Worm (Caenorhabditis elegans): ENCODE measurements around the gene R11D1.3.

R11D1.3 gene

ce11 chrV:12676299-12676698 lies 35.6 kb downstream of the R11D1.3 start:
- TF ChIP-seq lin-13 (tag; optimal IDR thresholded peaks at IDR 0.05) = no peak
- no peak for TF ChIP-seq nhr-2 (tag; optimal IDR thresholded peaks at IDR 0.05)
- TF ChIP-seq cnd-1 (tag; optimal IDR thresholded peaks at IDR 0.05) = no peak

- TF ChIP-seq tbx-8 (GFP tag; optimal IDR thresholded peaks at IDR 0.05) (no peak), ceh-83 (GFP tag; optimal IDR thresholded peaks at IDR 0.05) (no peak), unc-39 (tag; optimal IDR thresholded peaks at IDR 0.05) (no peak), snpc-4 (tag; optimal IDR thresholded peaks at IDR 0.05) (no peak), pha-4 (tag; optimal IDR thresholded peaks at IDR 0.05) (no peak), mab-5 (tag; optimal IDR thresholded peaks at IDR 0.05) (no peak), flh-1 (GFP tag; optimal IDR thresholded peaks at IDR 0.05) (no peak), cnd-1 (tag; optimal IDR thresholded peaks at IDR 0.05) (no peak), blmp-1 (tag; optimal IDR thresholded peaks at IDR 0.05) (no peak), mls-2 (tag; optimal IDR thresholded peaks at IDR 0.05) (no peak), nhr-2 (tag; optimal IDR thresholded peaks at IDR 0.05) (no peak)
Observed at ce11 chrV:12673745-12674144, 38.2 kb downstream of the R11D1.3 start.

- no peak for TF ChIP-seq nhr-12 (tag; optimal IDR thresholded peaks at IDR 0.05)
- no peak for TF ChIP-seq mls-2 (tag; optimal IDR thresholded peaks at IDR 0.05)
- TF ChIP-seq mep-1 (tag; optimal IDR thresholded peaks at IDR 0.05) = no peak
- no peak for TF ChIP-seq nhr-237 (tag; optimal IDR thresholded peaks at IDR 0.05)
- no peak for TF ChIP-seq ceh-39 (tag; optimal IDR thresholded peaks at IDR 0.05)
- no peak for TF ChIP-seq ztf-11 (tag; optimal IDR thresholded peaks at IDR 0.05)
- TF ChIP-seq snpc-4 (tag; optimal IDR thresholded peaks at IDR 0.05) = no peak
- TF ChIP-seq unc-62 (GFP tag; optimal IDR thresholded peaks at IDR 0.05) = no peak
- no peak for TF ChIP-seq lin-32 (GFP tag; optimal IDR thresholded peaks at IDR 0.05)
- no peak for TF ChIP-seq pha-4 (tag; optimal IDR thresholded peaks at IDR 0.05)
- no peak for TF ChIP-seq flh-1 (GFP tag; optimal IDR thresholded peaks at IDR 0.05)
- TF ChIP-seq tbx-8 (GFP tag; optimal IDR thresholded peaks at IDR 0.05) = no peak
Observed at ce11 chrV:12670607-12671006, 41.3 kb downstream of the R11D1.3 start, which contains the start of gene srx-116. TSS of gene srx-116 (plus strand) at chrV:12670907.

- TF ChIP-seq snpc-4 (tag; optimal IDR thresholded peaks at IDR 0.05) (no peak), ceh-83 (GFP tag; optimal IDR thresholded peaks at IDR 0.05) (no peak), bed-3 (GFP tag; optimal IDR thresholded peaks at IDR 0.05) (no peak), nhr-76 (tag; optimal IDR thresholded peaks at IDR 0.05) (no peak), ceh-43 (GFP tag; optimal IDR thresholded peaks at IDR 0.05) (no peak), nhr-2 (tag; optimal IDR thresholded peaks at IDR 0.05) (no peak), unc-62 (GFP tag; optimal IDR thresholded peaks at IDR 0.05) (no peak), sptf-1 (tag; optimal IDR thresholded peaks at IDR 0.05) (no peak), cnd-1 (tag; optimal IDR thresholded peaks at IDR 0.05) (no peak), drap-1 (GFP tag; optimal IDR thresholded peaks at IDR 0.05) (no peak), nhr-237 (tag; optimal IDR thresholded peaks at IDR 0.05) (no peak), zip-8 (tag; optimal IDR thresholded peaks at IDR 0.05) (no peak)
Observed at ce11 chrV:12667926-12668325, 44.0 kb downstream of the R11D1.3 start, which contains the start of gene W05B10.4. TSS of gene W05B10.4 (plus strand) at chrV:12668226.

ce11 chrV:12667397-12667796 lies 44.5 kb downstream of the R11D1.3 start:
- TF ChIP-seq nhr-237 (tag; optimal IDR thresholded peaks at IDR 0.05) = no peak
- no peak for TF ChIP-seq lin-13 (tag; optimal IDR thresholded peaks at IDR 0.05)
- no peak for TF ChIP-seq blmp-1 (tag; optimal IDR thresholded peaks at IDR 0.05)
- no peak for TF ChIP-seq tbx-8 (GFP tag; optimal IDR thresholded peaks at IDR 0.05)
- no peak for TF ChIP-seq snpc-4 (tag; optimal IDR thresholded peaks at IDR 0.05)
- TF ChIP-seq flh-1 (GFP tag; optimal IDR thresholded peaks at IDR 0.05) = no peak
- TF ChIP-seq lin-32 (GFP tag; optimal IDR thresholded peaks at IDR 0.05) = no peak
- TF ChIP-seq ces-1 (GFP tag; optimal IDR thresholded peaks at IDR 0.05) = no peak
- TF ChIP-seq drap-1 (GFP tag; optimal IDR thresholded peaks at IDR 0.05) = no peak
- no peak for TF ChIP-seq cnd-1 (tag; optimal IDR thresholded peaks at IDR 0.05)
- TF ChIP-seq unc-39 (tag; optimal IDR thresholded peaks at IDR 0.05) = no peak
- TF ChIP-seq sem-2 (GFP tag; optimal IDR thresholded peaks at IDR 0.05) = no peak
- TF ChIP-seq sptf-1 (tag; optimal IDR thresholded peaks at IDR 0.05) = no peak
- TF ChIP-seq ham-2 (GFP tag; optimal IDR thresholded peaks at IDR 0.05) = no peak
- TF ChIP-seq bed-3 (GFP tag; optimal IDR thresholded peaks at IDR 0.05) = no peak
- no peak for TF ChIP-seq mab-5 (tag; optimal IDR thresholded peaks at IDR 0.05)

- TF ChIP-seq ceh-83 (GFP tag; optimal IDR thresholded peaks at IDR 0.05) (no peak), nhr-237 (tag; optimal IDR thresholded peaks at IDR 0.05) (no peak), mls-2 (tag; optimal IDR thresholded peaks at IDR 0.05) (no peak), elt-1 (tag; optimal IDR thresholded peaks at IDR 0.05; ENCODE audit: borderline replicate concordance, insufficient read depth) (no peak), mab-5 (tag; optimal IDR thresholded peaks at IDR 0.05) (no peak), ceh-39 (tag; optimal IDR thresholded peaks at IDR 0.05) (no peak)
Observed at ce11 chrV:12663386-12663785, 48.5 kb downstream of the R11D1.3 start.

All from whole organism, mixed stage, embryonic.